Fruit fly (Drosophila melanogaster): ENCODE measurements around the gene CG31468.

The CG31468 gene

DNA sequence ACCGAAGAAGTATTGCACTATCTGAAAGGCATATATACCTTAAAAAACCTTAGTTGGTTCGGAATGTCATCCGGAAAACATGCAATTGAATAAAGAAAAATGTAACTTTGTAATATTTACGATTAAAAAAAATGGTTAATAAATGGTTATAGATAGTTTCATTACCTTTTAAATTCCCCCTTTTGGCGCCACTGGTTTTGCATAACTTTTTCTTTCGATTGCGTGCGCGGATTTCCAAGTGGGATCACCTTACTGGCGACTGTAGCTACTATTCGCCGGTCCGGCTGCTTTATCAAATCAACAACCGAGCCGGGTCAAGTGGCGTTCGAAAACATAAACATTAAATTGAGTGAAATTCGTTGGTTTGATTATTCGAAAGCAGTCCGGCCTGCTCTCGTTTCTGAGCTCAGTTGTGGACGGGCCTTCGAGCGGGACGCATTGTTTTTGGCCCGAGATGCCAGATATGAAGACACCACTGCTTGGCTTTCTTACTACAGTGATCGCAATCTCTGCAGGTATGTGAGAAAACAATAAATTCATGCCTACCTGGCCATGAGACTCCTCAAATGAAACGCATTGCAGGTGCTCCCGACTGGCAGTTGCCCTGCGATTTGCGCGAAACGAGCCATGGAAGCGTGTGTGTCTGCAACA, 4.4 kb upstream of the CG31468 start, which contains the start of gene Gba1b:
Gene Gba1b, plus strand, starts transcription at position 422 of the 651 bp plus-strand sequence.
- no peak for TF ChIP-seq CTCF (optimal IDR thresholded peaks at IDR 0.05)
- no peak for TF ChIP-seq CG8478 (optimal IDR thresholded peaks at IDR 0.05)

- TF ChIP-seq CTCF (optimal IDR thresholded peaks at IDR 0.05) (no peak), CG8478 (optimal IDR thresholded peaks at IDR 0.05) (no peak)
Measured at dm6 chr3R:23702461-23702860, 2.3 kb upstream of the CG31468 start, which contains the start of gene Qsox4. TSS of gene Qsox4 (plus strand) at chr3R:23702761.

- TF ChIP-seq CG8478 (optimal IDR thresholded peaks at IDR 0.05), result no peak
Measured at dm6 chr3R:23698835-23699234, 1.3 kb downstream of the CG31468 start, which contains the start of gene prt. TSS of gene prt (minus strand) at chr3R:23699027.

dm6 chr3R:23696145-23696544, 4.0 kb downstream of the CG31468 start, which contains the start of gene CG10252:
TSS of gene CG10252 (minus strand) at chr3R:23696245.
- no peak for TF ChIP-seq CG8478 (optimal IDR thresholded peaks at IDR 0.05)
- TF ChIP-seq CTCF (optimal IDR thresholded peaks at IDR 0.05), result no peak

DNA sequence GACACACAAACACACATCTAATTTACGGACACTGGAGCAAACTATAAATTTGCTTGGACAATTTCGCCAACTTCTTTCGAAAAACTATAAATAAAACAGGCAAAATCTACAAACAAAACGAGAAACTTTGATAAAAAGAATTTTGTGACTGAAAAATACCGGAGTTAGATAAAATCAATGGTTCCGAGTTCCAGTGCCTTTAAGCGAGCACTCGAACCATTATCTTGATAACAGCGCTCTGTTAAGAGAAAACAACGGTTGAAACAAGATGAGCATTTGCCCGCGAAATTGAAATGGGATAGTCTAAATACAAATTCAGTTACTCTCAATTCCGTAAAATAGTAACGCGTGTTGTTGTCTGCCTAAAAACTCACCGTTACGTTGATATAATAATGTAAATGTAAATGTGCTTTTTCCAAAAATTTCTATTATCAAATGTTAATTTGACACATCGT, 5.5 kb downstream of the CG31468 start, which contains the start of gene CG10254:
Gene CG10254, minus strand, starts transcription at position 405 of the 455 bp plus-strand sequence.
- TF ChIP-seq CTCF (optimal IDR thresholded peaks at IDR 0.05), result peak; percentile 22 to 62
- no peak for TF ChIP-seq CG8478 (optimal IDR thresholded peaks at IDR 0.05)

DNA sequence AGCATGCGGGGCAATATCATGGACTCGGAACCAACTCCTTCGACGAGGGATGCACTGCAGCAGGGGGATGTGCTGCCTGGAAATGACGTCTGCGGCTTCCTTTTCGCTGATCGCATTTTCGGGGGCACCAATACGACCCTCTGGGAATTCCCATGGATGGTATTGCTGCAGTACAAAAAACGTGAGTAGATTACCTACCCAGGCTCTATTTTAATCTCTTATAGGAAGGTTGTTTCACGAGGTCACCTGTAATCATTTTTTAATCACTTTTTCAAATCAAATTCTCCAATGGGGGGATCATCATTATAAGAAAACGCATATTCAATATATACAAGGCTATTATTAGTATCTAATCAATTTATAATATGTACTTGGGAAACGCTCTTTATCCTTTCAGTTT, 13.2 kb downstream of the CG31468 start:
- TF ChIP-seq CG8478 (optimal IDR thresholded peaks at IDR 0.05) (no peak), CTCF (optimal IDR thresholded peaks at IDR 0.05) (no peak)

DNA sequence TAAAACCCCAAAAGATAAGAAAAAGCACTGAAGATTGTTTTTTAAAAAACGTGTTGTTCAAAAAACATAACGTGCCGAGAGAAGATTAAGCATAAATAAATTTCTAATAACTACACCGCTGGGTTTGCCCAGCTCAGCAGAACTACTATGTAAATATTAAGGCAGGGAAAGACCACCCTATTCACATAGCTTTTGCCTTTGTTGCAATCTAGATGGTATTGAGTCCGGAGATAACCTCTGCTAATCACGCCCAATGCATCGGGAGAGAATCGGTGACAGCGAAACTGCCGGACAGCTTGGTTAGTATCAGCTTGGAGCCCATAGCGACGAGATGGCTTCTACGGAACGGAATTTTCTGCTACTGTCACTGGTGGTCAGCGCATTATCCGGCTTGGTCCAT, 14.2 kb downstream of the CG31468 start, which contains the start of gene SPE:
Gene SPE, plus strand, starts transcription at position 301 of the 400 bp plus-strand sequence.
- TF ChIP-seq CG8478 (optimal IDR thresholded peaks at IDR 0.05) (no peak), CTCF (optimal IDR thresholded peaks at IDR 0.05) (no peak)

DNA sequence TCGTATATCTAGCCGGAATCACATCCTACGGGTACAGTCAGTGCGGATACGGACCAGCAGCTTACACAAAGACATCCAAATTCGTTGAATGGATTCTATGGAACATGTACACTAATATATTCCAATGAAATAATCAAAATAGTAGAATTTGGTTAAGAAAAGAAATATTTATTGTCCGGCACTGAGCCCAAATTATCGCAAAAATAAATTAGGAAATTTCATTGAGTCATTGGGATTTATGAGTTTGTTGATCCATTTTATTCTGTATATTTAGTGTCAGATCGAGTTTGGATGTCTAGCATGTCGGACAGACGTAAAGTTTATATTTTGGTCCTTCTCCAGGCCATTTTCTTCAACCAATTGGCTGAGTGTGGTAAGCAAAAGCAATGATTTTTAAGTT, 16.4 kb downstream of the CG31468 start, which contains the start of gene CG18754:
Gene CG18754, plus strand, starts transcription at position 301 of the 400 bp plus-strand sequence.
- TF ChIP-seq CTCF (optimal IDR thresholded peaks at IDR 0.05), result no peak
- TF ChIP-seq CG8478 (optimal IDR thresholded peaks at IDR 0.05), result no peak

- TF ChIP-seq CTCF (optimal IDR thresholded peaks at IDR 0.05) (no peak), CG8478 (optimal IDR thresholded peaks at IDR 0.05) (no peak)
Measured at dm6 chr3R:23682203-23682602, 18.0 kb downstream of the CG31468 start, which contains the start of gene CG16710. TSS of gene CG16710 (plus strand) at chr3R:23682503.

dm6 chr3R:23679911-23680336, 20.2 kb downstream of the CG31468 start, which contains the start of gene eIF3d1:
TSS of gene eIF3d1 (plus strand) at chr3R:23680039.
- TF ChIP-seq CTCF (optimal IDR thresholded peaks at IDR 0.05), result peak; percentile 95 to 96
- no peak for TF ChIP-seq CG8478 (optimal IDR thresholded peaks at IDR 0.05)

DNA sequence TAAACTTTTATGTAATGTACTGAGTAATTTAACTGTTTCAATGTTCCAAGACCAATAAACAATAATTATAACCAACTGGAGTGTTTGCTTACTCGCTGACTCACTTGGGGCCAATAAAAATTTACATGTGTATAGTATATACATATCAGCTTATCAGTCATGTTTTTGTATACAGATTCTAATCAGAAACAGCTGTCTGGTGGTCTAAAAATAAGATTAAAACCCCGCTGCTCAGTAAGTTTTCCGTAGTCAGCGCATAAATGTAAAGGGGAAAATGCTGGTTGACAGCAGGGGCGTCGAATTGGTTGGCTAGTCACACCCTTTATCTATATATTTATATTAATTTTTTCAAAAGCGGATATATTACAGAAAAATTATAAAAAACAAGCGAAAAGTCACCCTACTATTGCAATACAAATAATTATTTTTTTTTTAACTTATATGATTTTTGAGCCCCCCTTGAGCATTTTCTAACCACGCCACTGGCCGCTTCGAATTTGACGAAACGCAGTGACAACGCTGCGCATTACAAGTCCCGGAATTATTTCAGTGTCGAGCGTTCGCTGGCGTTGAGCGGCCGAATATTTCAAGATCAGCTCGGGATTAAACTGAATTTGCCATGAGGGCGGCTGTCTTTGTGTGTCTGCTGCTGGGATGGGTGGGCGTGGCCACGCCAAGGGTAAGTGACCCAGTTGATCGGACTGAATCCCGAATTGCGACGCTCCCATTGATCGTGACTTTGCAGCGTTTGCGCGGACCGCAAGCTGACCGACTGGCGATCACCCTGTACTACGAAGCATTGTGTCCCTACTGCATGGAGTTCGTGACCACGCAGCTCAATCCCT, 21.6 kb downstream of the CG31468 start, which contains the start of gene GILT2:
Gene GILT2, plus strand, starts transcription at position 547 of the 845 bp plus-strand sequence.
- no peak for TF ChIP-seq CTCF (optimal IDR thresholded peaks at IDR 0.05)
- no peak for TF ChIP-seq CG8478 (optimal IDR thresholded peaks at IDR 0.05)

DNA sequence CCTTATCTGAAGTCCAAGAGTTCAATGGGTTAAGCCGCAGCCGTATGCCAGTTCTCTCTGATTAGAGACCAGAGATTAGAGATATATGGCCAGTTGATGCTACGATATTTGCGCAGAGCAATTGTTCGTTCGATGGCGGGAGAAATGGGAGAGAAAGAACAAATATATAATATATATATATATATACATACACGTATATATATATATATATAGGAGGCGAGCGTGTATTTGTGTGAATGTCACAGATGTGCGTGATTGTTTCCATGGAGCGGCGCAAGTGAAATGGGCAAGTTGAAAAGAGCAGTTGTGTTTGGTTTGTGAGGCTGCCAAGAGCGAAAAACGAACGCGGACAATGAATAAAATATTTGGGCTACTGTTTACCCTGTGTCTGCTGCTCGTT, 23.1 kb downstream of the CG31468 start, which contains the start of gene GILT3:
Gene GILT3, plus strand, starts transcription at position 301 of the 400 bp plus-strand sequence.
- no peak for TF ChIP-seq CTCF (optimal IDR thresholded peaks at IDR 0.05)
- no peak for TF ChIP-seq CG8478 (optimal IDR thresholded peaks at IDR 0.05)

DNA sequence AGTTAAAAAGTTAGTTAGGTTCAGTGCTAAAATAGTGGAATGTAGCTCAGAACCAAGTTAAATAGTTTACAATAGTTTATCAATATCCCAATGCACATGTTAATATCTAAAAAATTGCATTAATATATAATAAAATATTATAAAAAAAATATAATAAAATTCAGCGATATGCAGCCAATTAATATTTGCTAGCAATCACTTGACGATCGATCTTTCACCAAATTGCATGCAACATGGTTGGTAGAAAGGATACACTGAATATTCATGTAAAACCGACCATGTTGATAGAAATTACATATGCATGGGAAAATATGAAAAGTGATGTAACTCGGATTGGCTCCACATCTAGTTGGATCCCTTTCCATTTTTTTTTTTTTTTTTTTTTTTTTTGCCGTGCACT, 24.5 kb downstream of the CG31468 start:
- TF ChIP-seq CTCF (optimal IDR thresholded peaks at IDR 0.05) (no peak), CG8478 (optimal IDR thresholded peaks at IDR 0.05) (no peak)

DNA sequence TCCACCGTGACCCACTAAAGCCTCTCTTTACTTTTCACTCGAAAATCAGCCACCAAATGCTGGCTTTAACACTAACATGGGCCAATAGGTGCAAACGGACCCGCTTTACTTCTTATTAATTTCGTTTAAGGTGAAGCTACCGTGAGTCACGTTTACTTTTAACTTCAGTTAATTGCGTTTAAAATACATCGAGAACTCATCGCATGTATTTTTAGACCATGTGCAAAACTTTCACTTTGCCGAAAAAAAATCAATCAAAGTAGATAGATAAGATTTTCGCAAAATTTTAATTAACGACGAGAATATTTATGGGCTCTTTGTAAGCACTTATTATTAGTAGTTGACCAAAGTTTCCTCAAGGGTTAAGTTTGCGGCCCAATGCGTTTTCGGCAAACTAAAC, 25.8 kb downstream of the CG31468 start:
- TF ChIP-seq CG8478 (optimal IDR thresholded peaks at IDR 0.05) (no peak), CTCF (optimal IDR thresholded peaks at IDR 0.05) (no peak)

DNA sequence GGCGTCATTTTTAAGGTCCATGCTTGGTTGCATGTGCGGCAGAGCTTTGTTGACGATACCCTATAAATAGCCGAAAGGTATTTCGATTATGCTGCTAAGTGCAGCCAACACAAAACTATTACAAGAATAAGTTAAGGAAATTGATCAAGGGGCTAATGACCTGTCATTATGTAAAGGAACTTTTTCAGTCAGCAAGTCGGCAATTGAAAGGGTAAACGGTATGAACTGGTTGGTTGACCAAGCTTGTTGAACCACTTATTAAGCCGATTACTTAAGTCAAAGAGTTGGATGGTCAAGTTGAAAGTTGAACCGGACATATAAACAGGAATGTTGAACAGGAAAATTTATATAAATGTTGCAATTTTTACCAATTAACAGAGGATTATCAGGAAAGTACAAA, 27.1 kb downstream of the CG31468 start:
- TF ChIP-seq CG8478 (optimal IDR thresholded peaks at IDR 0.05), result no peak
- no peak for TF ChIP-seq CTCF (optimal IDR thresholded peaks at IDR 0.05)
